Worm (Caenorhabditis elegans): Measurements from ENCODE around the gene T27A10.6.
A peak's percentile ranks its signal among the peaks of the same experiment; 100 is the strongest.

Gene T27A10.6

DNA sequence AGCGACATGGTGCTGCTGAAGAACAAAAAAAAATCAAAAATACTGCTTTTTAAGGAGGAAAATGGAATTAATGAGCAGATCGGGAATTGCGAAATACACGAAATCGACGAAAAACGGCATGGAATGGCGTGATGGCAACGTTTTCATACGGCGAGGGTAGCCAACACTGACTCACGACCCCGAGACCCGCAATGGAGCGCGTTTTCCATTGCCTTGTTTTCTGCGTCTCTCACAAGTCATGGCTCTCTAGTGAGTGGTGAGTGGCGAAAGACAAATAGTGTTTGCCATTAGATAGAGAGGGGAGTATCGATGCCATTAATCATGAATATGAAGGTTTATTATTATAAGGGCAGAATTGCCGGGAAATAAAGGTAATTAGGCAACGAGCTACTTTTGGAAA, 9.6 kb upstream of the T27A10.6 start, which contains the start of gene C18B2.4 (continued):
- TF ChIP-seq repo-1 (tag; optimal IDR thresholded peaks at IDR 0.05) (no peak), snpc-1.3 (tag; optimal IDR thresholded peaks at IDR 0.05; ENCODE audit: insufficient read depth) (no peak), ztf-6 (GFP tag; IDR thresholded peaks at IDR 0.05) (no peak), madf-10 (tag; optimal IDR thresholded peaks at IDR 0.05) (peak; percentile 10), lsy-27 (tag; optimal IDR thresholded peaks at IDR 0.05; ENCODE audit: borderline replicate concordance, insufficient read depth) (no peak), dox-1 (GFP tag; IDR thresholded peaks at IDR 0.05) (peak; percentile 89), Y95B8A.8 (GFP tag; IDR thresholded peaks at IDR 0.05) (no peak), mel-28 (tag; optimal IDR thresholded peaks at IDR 0.05; ENCODE audit: borderline replicate concordance) (no peak), tlf-1 (GFP tag; optimal IDR thresholded peaks at IDR 0.05) (peak; percentile 20), nfyb-1 (GFP tag; IDR thresholded peaks at IDR 0.05) (peak; percentile 57; the same call in 1 of the 2 replicates), lin-40 (tag; optimal IDR thresholded peaks at IDR 0.05) (peak; percentile 44), K12H6.12 (tag; optimal IDR thresholded peaks at IDR 0.05) (peak; percentile 32), B0336.3 (GFP tag; IDR thresholded peaks at IDR 0.05) (peak; percentile 61; the same call in 1 of the 2 replicates), pbrm-1 (GFP tag; IDR thresholded peaks at IDR 0.05) (peak; percentile 47; the same call in 1 of the 2 replicates)

DNA sequence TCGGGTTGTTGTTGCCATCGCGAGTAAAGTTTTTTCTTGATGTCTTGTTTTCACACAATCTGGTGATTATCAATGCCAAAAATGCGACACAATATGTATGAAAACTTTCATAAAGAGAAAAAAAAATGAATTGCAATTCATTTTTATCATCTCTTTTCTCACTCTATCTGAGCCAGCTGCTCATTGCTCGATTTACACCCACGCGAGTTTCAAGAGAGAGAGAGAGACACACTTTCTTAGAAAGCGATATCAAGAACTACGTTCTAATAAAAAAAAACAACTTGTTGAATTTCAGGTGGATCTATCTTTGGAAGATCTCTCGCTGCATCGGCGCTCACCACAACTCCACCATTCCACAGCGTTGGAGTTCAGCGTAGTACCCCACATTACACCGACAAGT, 6.5 kb upstream of the T27A10.6 start:
- no peak for TF ChIP-seq F49E8.2 (tag; optimal IDR thresholded peaks at IDR 0.05; ENCODE audit: insufficient read depth)

DNA sequence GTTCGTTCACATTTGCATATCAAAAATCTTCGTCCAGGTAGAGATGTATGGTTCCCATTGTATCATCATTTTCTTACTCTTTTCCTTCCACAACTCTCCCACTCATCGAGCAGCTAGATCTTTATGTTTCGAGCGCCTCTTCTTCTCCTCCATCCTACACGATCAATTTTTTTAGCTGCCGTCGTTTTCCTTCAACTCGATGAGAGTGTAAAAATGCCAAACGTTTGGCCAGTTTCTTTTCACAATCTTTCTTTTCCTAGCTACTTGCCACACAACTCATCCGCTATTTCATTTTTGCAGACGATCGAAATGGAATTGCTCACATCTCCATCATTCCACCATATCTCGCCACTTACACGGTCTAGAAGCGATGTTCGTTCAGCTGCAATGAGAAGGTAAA, 5.4 kb upstream of the T27A10.6 start, which contains the start of gene C18B2.3:
C18B2.3 (plus strand) TSS at position 301 of the 400 bp plus-strand sequence.
- no peak for TF ChIP-seq F49E8.2 (tag; optimal IDR thresholded peaks at IDR 0.05; ENCODE audit: insufficient read depth)
- TF ChIP-seq lin-40 (tag; optimal IDR thresholded peaks at IDR 0.05), result no peak
- no peak for TF ChIP-seq athp-1 (tag; optimal IDR thresholded peaks at IDR 0.05)
- no peak for TF ChIP-seq dpff-1 (tag; optimal IDR thresholded peaks at IDR 0.05)
- TF ChIP-seq ztf-25 (GFP tag; IDR thresholded peaks at IDR 0.05), result no peak
- no peak for TF ChIP-seq snpc-4 (GFP tag; optimal IDR thresholded peaks at IDR 0.05)
- TF ChIP-seq snpc-4 (tag; optimal IDR thresholded peaks at IDR 0.05), result no peak
- TF ChIP-seq pha-4 (tag; optimal IDR thresholded peaks at IDR 0.05), result no peak
- TF ChIP-seq pbrm-1 (GFP tag; IDR thresholded peaks at IDR 0.05), result no peak
- no peak for TF ChIP-seq nhr-120 (GFP tag; IDR thresholded peaks at IDR 0.05)
- TF ChIP-seq dpl-1 (GFP tag; optimal IDR thresholded peaks at IDR 0.05), result no peak
- no peak for TF ChIP-seq aptf-2 (GFP tag; conservative IDR thresholded peaks at IDR 0.05)
- no peak for TF ChIP-seq sdz-38 (tag; optimal IDR thresholded peaks at IDR 0.05)
- TF ChIP-seq ama-1 (optimal IDR thresholded peaks at IDR 0.05), result no peak
- TF ChIP-seq ama-1 (GFP tag; optimal IDR thresholded peaks at IDR 0.05), result no peak
- no peak for TF ChIP-seq ekl-4 (GFP tag; IDR thresholded peaks at IDR 0.05)

- TF ChIP-seq nhr-80 (tag; optimal IDR thresholded peaks at IDR 0.05) (peak; percentile 64), rpc-1 (optimal IDR thresholded peaks at IDR 0.05) (no peak), rpc-1 (tag; optimal IDR thresholded peaks at IDR 0.05) (no peak)
Measured at ce11 chrX:3600390-3600789, 4.2 kb upstream of the T27A10.6 start, which contains the start of gene cgr-1. cgr-1 (minus strand) TSS chrX:3600457.

DNA sequence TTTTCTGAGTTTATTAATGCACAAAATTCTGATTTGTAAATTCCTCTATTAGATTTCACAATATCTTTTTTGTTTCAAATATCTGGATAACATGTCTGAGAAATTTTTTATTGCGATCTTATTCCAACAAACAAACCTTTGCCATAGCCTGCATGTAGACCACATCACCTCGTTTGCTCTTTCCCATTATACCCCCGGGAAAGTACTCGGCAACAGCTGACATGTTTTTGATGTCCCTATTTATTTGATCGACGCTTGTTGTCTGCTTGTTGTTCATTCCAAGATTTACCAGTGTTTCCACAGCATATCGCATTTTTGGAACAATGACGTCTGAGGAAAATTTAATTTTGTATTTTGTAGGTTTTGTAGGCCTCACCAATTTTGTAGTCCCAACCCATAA, 3.7 kb upstream of the T27A10.6 start:
- TF ChIP-seq atf-7 (tag; optimal IDR thresholded peaks at IDR 0.05) (no peak), efl-1 (GFP tag; optimal IDR thresholded peaks at IDR 0.05) (no peak), cebp-2 (GFP tag; IDR thresholded peaks at IDR 0.05) (no peak), rec-8 (tag; optimal IDR thresholded peaks at IDR 0.05) (no peak), sptf-2 (GFP tag; optimal IDR thresholded peaks at IDR 0.05) (no peak), nhr-90 (tag; optimal IDR thresholded peaks at IDR 0.05) (no peak), nfyb-1 (GFP tag; IDR thresholded peaks at IDR 0.05) (no peak)
